Fruit fly (Drosophila melanogaster) S2 (cell line): ENCODE results near the gene CG14419.

Experiments used
- CG8478 ChIP-seq: fragments of >200 bp; optimal IDR thresholded peaks from 2 replicates; lab custom pipeline; 2018
- CTCF ChIP-seq, 2 experiments: fragments of >200 bp; optimal IDR thresholded peaks; 2 replicates each; lab custom pipeline; 2018

DNA sequence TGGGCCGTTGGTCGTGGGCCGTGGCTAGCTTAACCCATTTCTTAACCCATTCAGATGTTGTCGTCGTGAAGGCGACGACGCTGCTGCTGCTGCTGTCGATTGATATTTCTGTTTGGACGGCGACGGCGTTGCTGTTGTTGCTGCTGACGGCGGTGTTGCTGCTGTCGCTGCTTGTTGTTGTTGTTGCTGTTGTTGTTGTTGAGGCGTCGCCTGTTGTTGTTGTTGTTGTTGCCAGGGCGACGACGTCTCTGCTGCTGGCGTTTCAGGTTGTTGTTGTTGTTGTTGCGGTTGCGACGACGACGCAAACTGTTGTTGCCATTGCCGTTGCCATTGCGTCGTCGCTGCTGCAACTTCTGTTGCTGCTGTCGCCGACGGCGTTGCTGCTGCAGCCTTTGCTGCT, 3.2 kb downstream of the CG14419 start:
- TF ChIP-seq CTCF (optimal IDR thresholded peaks at IDR 0.05; lab: Kevin White, UChicago) = no peak
- TF ChIP-seq CG8478 (lab: Kevin White, UChicago) = no peak
